Fruit fly (Drosophila melanogaster) whole organism, embryonic: ENCODE results near the gene Gr98c.
A peak's percentile ranks its signal among the peaks of the same experiment; 100 is the strongest.

Experiments used
- Atf-2 ChIP-seq: fragments of 200-800 bp; sonication (Bioruptor generic); optimal IDR thresholded peaks from 2 replicates; lab custom pipeline; 2016; ENCODE audit warnings: missing biosample characterization, missing genetic modification characterization
- Atf6 ChIP-seq: fragments of 200-800 bp; sonication (Bioruptor generic); IDR thresholded peaks from 2 replicates; pipeline ENCODE4 v1.3.6; 2022; ENCODE audit warnings: missing biosample characterization, missing genetic modification characterization
- CG10147 ChIP-seq: fragments of 200-800 bp; sonication (Bioruptor generic); optimal IDR thresholded peaks from 2 replicates; lab custom pipeline; 2019; ENCODE audit warnings: missing biosample characterization, mild to moderate bottlenecking, missing genetic modification characterization, moderate library complexity
- CG10209 ChIP-seq: fragments of 200-800 bp; sonication (Bioruptor generic); optimal IDR thresholded peaks from 3 replicates; lab custom pipeline; 2017; ENCODE audit warnings: missing biosample characterization, mild to moderate bottlenecking, missing genetic modification characterization, missing genetic modification reagents
- CG10321 ChIP-seq: fragments of 200-800 bp; sonication (Bioruptor generic); IDR thresholded peaks from 2 replicates; pipeline ENCODE4 v1.3.6; 2022; ENCODE audit warnings: missing biosample characterization, missing genetic modification characterization
- CG10565 ChIP-seq: fragments of 200-800 bp; sonication (Bioruptor generic); optimal IDR thresholded peaks from 3 replicates; lab custom pipeline; 2016; ENCODE audit warnings: missing biosample characterization, mild to moderate bottlenecking, missing genetic modification characterization
- CG13123 ChIP-seq: fragments of 200-800 bp; sonication (Bioruptor generic); optimal IDR thresholded peaks from 2 replicates; lab custom pipeline; 2016; ENCODE audit warnings: missing biosample characterization, missing genetic modification characterization
- CG13287 ChIP-seq: fragments of 200-800 bp; sonication (Bioruptor generic); IDR thresholded peaks from 2 replicates; pipeline ENCODE4 v1.3.6; 2022; ENCODE audit warnings: missing biosample characterization, missing genetic modification characterization; ENCODE audit not compliant: partially characterized antibody
- CG13894 ChIP-seq: fragments of 200-800 bp; sonication (Bioruptor generic); optimal IDR thresholded peaks from 3 replicates; lab custom pipeline; 2018; ENCODE audit warnings: missing biosample characterization, mild to moderate bottlenecking, missing genetic modification characterization, moderate library complexity
- CG14441 ChIP-seq: fragments of 200-800 bp; sonication (Bioruptor generic); IDR thresholded peaks from 2 replicates; pipeline ENCODE4 v1.3.6; 2022; ENCODE audit warnings: missing biosample characterization, missing genetic modification characterization
- CG14965 ChIP-seq: fragments of 200-800 bp; sonication (Bioruptor generic); optimal IDR thresholded peaks from 2 replicates; lab custom pipeline; 2016; ENCODE audit warnings: missing biosample characterization, missing genetic modification characterization, borderline replicate concordance
- CG15479 ChIP-seq: fragments of 200-800 bp; sonication (Bioruptor generic); optimal IDR thresholded peaks from 3 replicates; lab custom pipeline; 2019; ENCODE audit warnings: missing biosample characterization, mild to moderate bottlenecking, missing genetic modification characterization, moderate library complexity
- CG17359 ChIP-seq: fragments of 200-800 bp; sonication (Bioruptor generic); optimal IDR thresholded peaks from 3 replicates; lab custom pipeline; 2018; ENCODE audit warnings: missing biosample characterization, mild to moderate bottlenecking, missing genetic modification characterization, moderate library complexity
- CG18262 ChIP-seq: fragments of 200-800 bp; optimal IDR thresholded peaks from 3 replicates; lab custom pipeline; 2019; ENCODE audit warnings: missing biosample characterization, mild to moderate bottlenecking, missing genetic modification characterization, moderate library complexity
- CG2199 ChIP-seq: fragments of 200-800 bp; sonication (Bioruptor generic); IDR thresholded peaks from 3 replicates; pipeline ENCODE4 v1.3.6; 2022; ENCODE audit warnings: missing biosample characterization, missing genetic modification characterization
- CG30403 ChIP-seq: fragments of 200-800 bp; sonication (Bioruptor generic); optimal IDR thresholded peaks from 3 replicates; lab custom pipeline; 2016; ENCODE audit warnings: missing biosample characterization, missing genetic modification characterization
- CG31441 ChIP-seq: fragments of 200-800 bp; sonication (Bioruptor generic); IDR thresholded peaks from 2 replicates; pipeline ENCODE4 v1.3.6; 2022; ENCODE audit warnings: missing biosample characterization, missing genetic modification characterization
- CG3407 ChIP-seq: fragments of 200-800 bp; sonication (Bioruptor generic); optimal IDR thresholded peaks from 2 replicates; lab custom pipeline; 2018; ENCODE audit warnings: missing biosample characterization, mild to moderate bottlenecking, missing genetic modification characterization
- CG4404 ChIP-seq: fragments of 200-800 bp; sonication (Bioruptor generic); IDR thresholded peaks from 2 replicates; pipeline ENCODE4 v1.3.6; 2022; ENCODE audit warnings: missing biosample characterization, missing genetic modification characterization
- CG4707 ChIP-seq: fragments of 200-800 bp; sonication (Bioruptor generic); optimal IDR thresholded peaks from 2 replicates; lab custom pipeline; 2018; ENCODE audit warnings: missing biosample characterization, mild to moderate bottlenecking, missing genetic modification characterization, moderate library complexity
- CG6175 ChIP-seq: fragments of 200-800 bp; sonication (Bioruptor generic); IDR thresholded peaks from 3 replicates; pipeline ENCODE4 v1.3.6; 2022; ENCODE audit warnings: missing biosample characterization, missing genetic modification characterization
- CG6254 ChIP-seq: fragments of 200-800 bp; sonication (Bioruptor generic); optimal IDR thresholded peaks from 3 replicates; lab custom pipeline; 2017; ENCODE audit warnings: mild to moderate bottlenecking, missing biosample characterization, missing genetic modification reagents, missing genetic modification characterization
- CG8290 ChIP-seq, 3 experiments: fragments of 200-800 bp; sonication (Bioruptor generic); optimal IDR thresholded peaks; 2 replicates each; lab custom pipeline; 2016 to 2019; ENCODE audit warnings: missing biosample characterization in 3 of 3, missing genetic modification characterization in 3 of 3, mild to moderate bottlenecking in 2 of 3, moderate library complexity in 1 of 3
- D19A ChIP-seq: fragments of 200-800 bp; optimal IDR thresholded peaks from 3 replicates; lab custom pipeline; 2019; ENCODE audit warnings: missing biosample characterization, mild to moderate bottlenecking, missing genetic modification characterization, moderate library complexity
- D19B ChIP-seq: fragments of 200-800 bp; sonication (Bioruptor generic); optimal IDR thresholded peaks from 2 replicates; lab custom pipeline; 2017; ENCODE audit warnings: missing biosample characterization, mild to moderate bottlenecking, missing genetic modification characterization
- Doc2 ChIP-seq: fragments of 200-800 bp; sonication (Bioruptor generic); IDR thresholded peaks from 2 replicates; pipeline ENCODE4 v1.3.6; 2022; ENCODE audit warnings: missing biosample characterization, missing genetic modification characterization
- ERR ChIP-seq: fragments of 200-800 bp; sonication (Bioruptor generic); optimal IDR thresholded peaks from 2 replicates; lab custom pipeline; 2016; ENCODE audit warnings: missing biosample characterization, missing genetic modification characterization
- Max ChIP-seq: fragments of 200-800 bp; sonication (Bioruptor generic); optimal IDR thresholded peaks from 2 replicates; lab custom pipeline; 2016; ENCODE audit warnings: missing biosample characterization, mild to moderate bottlenecking, missing genetic modification characterization
- Nf-YA ChIP-seq: fragments of 200-800 bp; sonication (Bioruptor generic); IDR thresholded peaks from 2 replicates; pipeline ENCODE4 v1.3.6; 2022; ENCODE audit warnings: missing biosample characterization, missing genetic modification characterization
- Poxn ChIP-seq: fragments of 200-800 bp; sonication (Bioruptor generic); IDR thresholded peaks from 2 replicates; pipeline ENCODE4 v1.3.6; 2022; ENCODE audit warnings: missing biosample characterization, missing genetic modification characterization
- Sox100B ChIP-seq: fragments of 200-800 bp; sonication (Bioruptor generic); optimal IDR thresholded peaks from 3 replicates; lab custom pipeline; 2018; ENCODE audit warnings: missing biosample characterization, mild to moderate bottlenecking, missing genetic modification characterization
- Tbp ChIP-seq: fragments of >200 bp; optimal IDR thresholded peaks from 2 replicates; lab custom pipeline; 2018; ENCODE audit warnings: missing biosample characterization, missing genetic modification characterization
- Usf ChIP-seq: fragments of 200-800 bp; sonication (Bioruptor generic); optimal IDR thresholded peaks from 2 replicates; lab custom pipeline; 2017; ENCODE audit warnings: missing genotype, missing biosample characterization, missing genetic modification characterization
- bcd ChIP-seq: fragments of 200-800 bp; sonication (Bioruptor generic); optimal IDR thresholded peaks from 2 replicates; lab custom pipeline; 2017; ENCODE audit warnings: missing biosample characterization, mild to moderate bottlenecking, missing genetic modification characterization
- caup ChIP-seq: fragments of 200-800 bp; sonication (Bioruptor generic); optimal IDR thresholded peaks from 3 replicates; lab custom pipeline; 2017; ENCODE audit warnings: missing biosample characterization, mild to moderate bottlenecking, missing genetic modification characterization, moderate library complexity; ENCODE audit not compliant: severe bottlenecking
- chinmo ChIP-seq: fragments of 200-800 bp; sonication (Bioruptor generic); IDR thresholded peaks from 4 replicates; pipeline ENCODE4 v1.3.6; 2022; ENCODE audit warnings: missing biosample characterization, missing genetic modification characterization; ENCODE audit not compliant: partially characterized antibody
- dm ChIP-seq: fragments of 200-800 bp; sonication (Bioruptor generic); optimal IDR thresholded peaks from 3 replicates; lab custom pipeline; 2016; ENCODE audit warnings: missing biosample characterization, missing genetic modification characterization
- en ChIP-seq: fragments of 200-800 bp; sonication (Bioruptor generic); optimal IDR thresholded peaks from 2 replicates; lab custom pipeline; 2016; ENCODE audit warnings: missing biosample characterization, missing genetic modification characterization
- eve ChIP-seq, 2 experiments: fragments of >200 bp; optimal IDR thresholded peaks; 2 replicates each; lab custom pipeline; 2017; ENCODE audit warnings: missing biosample characterization in 2 of 2, missing genetic modification characterization in 2 of 2
- fd64A ChIP-seq: fragments of 200-800 bp; sonication (Bioruptor generic); optimal IDR thresholded peaks from 3 replicates; lab custom pipeline; 2018; ENCODE audit warnings: missing biosample characterization, mild to moderate bottlenecking, missing genetic modification characterization
- kah ChIP-seq: fragments of 200-800 bp; sonication (Bioruptor generic); optimal IDR thresholded peaks from 2 replicates; lab custom pipeline; 2018; ENCODE audit warnings: missing biosample characterization, mild to moderate bottlenecking, missing genetic modification characterization
- klu ChIP-seq: fragments of 200-800 bp; sonication (Bioruptor generic); IDR thresholded peaks from 2 replicates; pipeline ENCODE4 v1.3.6; 2022; ENCODE audit warnings: missing biosample characterization, missing genetic modification characterization
- odd ChIP-seq: fragments of 200-800 bp; sonication (Bioruptor generic); optimal IDR thresholded peaks from 2 replicates; lab custom pipeline; 2017; ENCODE audit warnings: missing biosample characterization, mild to moderate bottlenecking, missing genetic modification characterization
- peb ChIP-seq: fragments of 200-800 bp; sonication (Bioruptor generic); IDR thresholded peaks from 2 replicates; pipeline ENCODE4 v1.3.6; 2022; ENCODE audit warnings: missing biosample characterization, missing genetic modification characterization
- pum ChIP-seq: fragments of 200-800 bp; sonication (Bioruptor generic); optimal IDR thresholded peaks from 2 replicates; lab custom pipeline; 2016; ENCODE audit warnings: missing biosample characterization, missing genetic modification characterization
- sd ChIP-seq: fragments of 200-800 bp; sonication (Bioruptor generic); optimal IDR thresholded peaks from 3 replicates; lab custom pipeline; 2018; ENCODE audit warnings: missing biosample characterization, mild to moderate bottlenecking, missing genetic modification characterization, moderate library complexity
- trem ChIP-seq: fragments of 200-800 bp; optimal IDR thresholded peaks from 3 replicates; lab custom pipeline; 2019; ENCODE audit warnings: missing biosample characterization, mild to moderate bottlenecking, missing genetic modification characterization, moderate library complexity
- trh ChIP-seq: fragments of 200-800 bp; sonication (Bioruptor generic); optimal IDR thresholded peaks from 2 replicates; lab custom pipeline; 2016; ENCODE audit warnings: missing biosample characterization, missing genetic modification characterization
- tx ChIP-seq: fragments of 200-800 bp; sonication (Bioruptor generic); optimal IDR thresholded peaks from 2 replicates; lab custom pipeline; 2016; ENCODE audit warnings: missing biosample characterization, missing genetic modification characterization
- wek ChIP-seq: fragments of 200-800 bp; sonication (Bioruptor generic); optimal IDR thresholded peaks from 3 replicates; lab custom pipeline; 2018; ENCODE audit warnings: missing biosample characterization, mild to moderate bottlenecking, missing genetic modification characterization, moderate library complexity

The Gr98c gene

dm6 chr3R:27581890-27582487 is 37.7 kb downstream of the Gr98c start, which contains the start of gene wdb (continued):
- TF ChIP-seq CG10147 (GFP tag; lab: Kevin White, UChicago) (no peak), Doc2 (GFP tag; lab: Robert Waterston, UW) (no peak), Usf (GFP tag; lab: Kevin White, UChicago) (no peak), CG13287 (GFP tag; lab: Robert Waterston, UW) (no peak), chinmo (GFP tag; lab: Robert Waterston, UW) (no peak), wek (no peak), sd (no peak), CG10565 (no peak), caup (GFP tag; lab: Kevin White, UChicago) (no peak), ERR (GFP tag; lab: Kevin White, UChicago) (peak; percentile 15), peb (GFP tag; lab: Robert Waterston, UW) (no peak), Sox100B (GFP tag; lab: Kevin White, UChicago) (no peak), CG15479 (GFP tag; lab: Kevin White, UChicago) (no peak), en (GFP tag; lab: Kevin White, UChicago) (peak; percentile 4), CG13123 (GFP tag; lab: Kevin White, UChicago) (no peak), CG17359 (peak; percentile 20), fd64A (GFP tag; lab: Kevin White, UChicago) (no peak), pum (GFP tag; lab: Kevin White, UChicago) (peak; percentile 28), Nf-YA (GFP tag; lab: Robert Waterston, UW) (no peak), CG3407 (GFP tag; lab: Kevin White, UChicago) (no peak), klu (no peak), odd (no peak), CG14441 (GFP tag; lab: Robert Waterston, UW) (no peak), CG8290 (GFP tag; optimal IDR thresholded peaks at IDR 0.05; lab: Kevin White, UChicago) (no peak), CG8290 (tag; optimal IDR thresholded peaks at IDR 0.05; lab: Kevin White, UChicago) (no peak), CG6254 (GFP tag; lab: Kevin White, UChicago) (no peak), Atf6 (GFP tag; lab: Robert Waterston, UW) (no peak), tx (GFP tag; lab: Kevin White, UChicago) (peak; percentile 27), trem (tag; lab: Kevin White, UChicago) (no peak), CG31441 (GFP tag; lab: Robert Waterston, UW) (no peak), kah (GFP tag; lab: Kevin White, UChicago) (no peak), CG30403 (GFP tag; lab: Kevin White, UChicago) (peak; percentile 55), CG14965 (GFP tag; lab: Kevin White, UChicago) (no peak), Atf-2 (GFP tag; lab: Kevin White, UChicago) (peak; percentile 24), CG10209 (GFP tag; lab: Kevin White, UChicago) (peak; percentile 34), CG10321 (no peak), CG4707 (GFP tag; lab: Kevin White, UChicago) (peak; percentile 7), CG2199 (GFP tag; lab: Robert Waterston, UW) (no peak), Poxn (GFP tag; lab: Robert Waterston, UW) (no peak), eve (GFP tag; optimal IDR thresholded peaks at IDR 0.05; lab: Kevin White, UChicago) (no peak), Max (GFP tag; lab: Kevin White, UChicago) (no peak), D19A (tag; lab: Kevin White, UChicago) (no peak), trh (no peak), Tbp (GFP tag; lab: Kevin White, UChicago) (no peak), D19B (GFP tag; lab: Kevin White, UChicago) (no peak), CG13894 (tag; lab: Kevin White, UChicago) (no peak), bcd (GFP tag; lab: Kevin White, UChicago) (peak; percentile 54), CG4404 (GFP tag; lab: Robert Waterston, UW) (no peak), CG6175 (GFP tag; lab: Robert Waterston, UW) (no peak), CG18262 (tag; lab: Kevin White, UChicago) (no peak), dm (peak; percentile 1)
